Worm (Caenorhabditis elegans) whole organism, late embryonic: Measurements from ENCODE around the gene T19H12.15.

Experiments used
- ceh-34 ChIP-seq: sonication (generic microtip); optimal IDR thresholded peaks from 2 replicates; lab custom pipeline; 2016; ENCODE audit warnings: mild to moderate bottlenecking, missing genetic modification characterization, missing compliant biosample characterization
- ceh-45 ChIP-seq: fragments of 200-800 bp; sonication (Bioruptor generic); IDR thresholded peaks from 2 replicates; pipeline ENCODE4 v1.3.6; 2022; ENCODE audit warnings: missing genetic modification reagents, missing genetic modification characterization, missing compliant biosample characterization
- ceh-9 ChIP-seq: sonication (generic microtip); optimal IDR thresholded peaks from 2 replicates; lab custom pipeline; 2016; ENCODE audit warnings: mild to moderate bottlenecking, missing genetic modification characterization, inconsistent platforms, missing compliant biosample characterization
- dve-1 ChIP-seq: sonication (generic microtip); optimal IDR thresholded peaks from 2 replicates; lab custom pipeline; 2017; ENCODE audit warnings: antibody characterized with exemption, mild to moderate bottlenecking, missing genetic modification characterization, missing compliant biosample characterization
- hlh-13 ChIP-seq: fragments of 200-800 bp; sonication (Bioruptor generic); optimal IDR thresholded peaks from 2 replicates; lab custom pipeline; 2018; ENCODE audit warnings: mild to moderate bottlenecking, missing genetic modification characterization, missing compliant biosample characterization
- nhr-232 ChIP-seq: sonication (generic microtip); optimal IDR thresholded peaks from 2 replicates; lab custom pipeline; 2016; ENCODE audit warnings: missing genetic modification characterization, missing compliant biosample characterization
- pha-4 ChIP-seq: fragments of 150-350 bp; optimal IDR thresholded peaks from 2 replicates; lab custom pipeline; 2018; ENCODE audit warnings: missing biosample characterization, missing genetic modification reagents, missing genetic modification characterization
- pros-1 ChIP-seq: fragments of 150-350 bp; optimal IDR thresholded peaks from 2 replicates; lab custom pipeline; 2014; ENCODE audit warnings: missing biosample characterization, missing genetic modification reagents, missing genetic modification characterization
- unc-86 ChIP-seq: sonication (generic microtip); optimal IDR thresholded peaks from 2 replicates; lab custom pipeline; 2016; ENCODE audit warnings: missing genetic modification characterization, missing compliant biosample characterization

- no peak for TF ChIP-seq ceh-45 (GFP tag; lab: Robert Waterston, UW)
- TF ChIP-seq ceh-34 (tag; lab: Kevin White, UChicago) = no peak
- TF ChIP-seq ceh-9 (tag; lab: Kevin White, UChicago) = no peak
- TF ChIP-seq dve-1 (tag; lab: Kevin White, UChicago) = no peak
- TF ChIP-seq hlh-13 (GFP tag; lab: Kevin White, UChicago) = no peak
- TF ChIP-seq nhr-232 (tag; lab: Kevin White, UChicago) = no peak
- no peak for TF ChIP-seq pha-4 (tag; lab: Kevin White, UChicago)
- no peak for TF ChIP-seq unc-86 (tag; lab: Kevin White, UChicago)
- TF ChIP-seq pros-1 (tag; lab: Kevin White, UChicago) = no peak
These were observed 47.2 kb upstream of the T19H12.15 start, which contains the start of gene srh-21 for ce11 chrV:4926371-4926770.
